Fruit fly (Drosophila melanogaster) Kc167 (cell line): ENCODE measurements around the gene Npc2e.

Experiments
- Myc ChIP-seq: fragments of >200 bp; optimal IDR thresholded peaks from 2 replicates; lab custom pipeline; 2017; ENCODE audit warnings: missing external identifiers
- Sin3A ChIP-seq: fragments of >200 bp; optimal IDR thresholded peaks from 2 replicates; lab custom pipeline; 2018; ENCODE audit warnings: missing external identifiers
- h ChIP-seq: fragments of >200 bp; optimal IDR thresholded peaks from 3 replicates; lab custom pipeline; 2018; ENCODE audit warnings: missing external identifiers
- insv ChIP-seq: fragments of >200 bp; optimal IDR thresholded peaks from 3 replicates; lab custom pipeline; 2018; ENCODE audit warnings: missing external identifiers
- psq ChIP-seq: fragments of >200 bp; optimal IDR thresholded peaks from 2 replicates; lab custom pipeline; 2017; ENCODE audit warnings: missing external identifiers

dm6 chr3R:10078468-10079143 lies 25.5 kb downstream of the Npc2e start:
- TF ChIP-seq psq (lab: Kevin White, UChicago) (no peak), Myc (lab: Kevin White, UChicago) (no peak), Sin3A (lab: Kevin White, UChicago) (no peak), insv (lab: Kevin White, UChicago) (no peak), h (lab: Kevin White, UChicago) (no peak)
